Worm (Caenorhabditis elegans): Measurements from ENCODE around the gene C18D11.9.

The C18D11.9 gene

DNA sequence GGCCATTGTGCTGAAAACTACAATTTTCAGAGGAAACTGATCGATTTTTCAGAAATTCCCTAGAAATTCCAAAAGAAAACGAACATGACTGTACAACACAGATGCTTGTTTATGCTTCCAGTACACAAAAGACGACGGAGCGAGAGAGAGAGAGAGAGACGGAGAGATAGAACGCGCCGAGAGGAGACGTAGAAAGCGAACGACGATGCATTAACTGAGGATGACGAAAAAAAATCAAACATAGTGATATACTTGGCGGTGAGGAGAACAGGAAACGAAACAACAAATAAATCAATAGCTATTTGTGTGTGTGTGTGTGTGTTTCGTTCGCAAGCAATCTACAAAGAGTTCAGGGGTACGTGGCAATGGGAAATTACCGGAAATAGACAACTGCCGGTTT is 25.9 kb downstream of the C18D11.9 start (continued):
- TF ChIP-seq madf-5 (GFP tag; IDR thresholded peaks at IDR 0.05) = no peak
- TF ChIP-seq nhr-102 (tag; optimal IDR thresholded peaks at IDR 0.05) = peak; percentile 15
- TF ChIP-seq hmg-1.1 (GFP tag; IDR thresholded peaks at IDR 0.05) = peak; percentile 9; the same call in 1 of the 2 replicates
- peak; percentile 55 for TF ChIP-seq nhr-28 (tag; optimal IDR thresholded peaks at IDR 0.05)
- TF ChIP-seq dmd-6 (GFP tag; IDR thresholded peaks at IDR 0.05) = no peak
- TF ChIP-seq aha-1 (tag) = peak; percentile 62
- TF ChIP-seq ceh-28 (tag; optimal IDR thresholded peaks at IDR 0.05) = peak; percentile 30

- TF ChIP-seq madf-5 (GFP tag; IDR thresholded peaks at IDR 0.05) = no peak
- TF ChIP-seq nhr-42 (GFP tag; IDR thresholded peaks at IDR 0.05) = no peak
- no peak for TF ChIP-seq ctbp-1 (GFP tag; IDR thresholded peaks at IDR 0.05)
- TF ChIP-seq hmg-1.1 (GFP tag; IDR thresholded peaks at IDR 0.05) = peak; percentile 25; the same call in 1 of the 2 replicates
- no peak for TF ChIP-seq nhr-237 (tag; optimal IDR thresholded peaks at IDR 0.05)
- no peak for TF ChIP-seq nhr-77 (tag; optimal IDR thresholded peaks at IDR 0.05)
- TF ChIP-seq ceh-44 (GFP tag; IDR thresholded peaks at IDR 0.05) = no peak
- 0 out of 2 replicates have a peak, but pooled peaks have one; percentile 19 for TF ChIP-seq set-16 (GFP tag; IDR thresholded peaks at IDR 0.05)
- no peak for TF ChIP-seq dmd-9 (GFP tag; IDR thresholded peaks at IDR 0.05)
- TF ChIP-seq unc-62 (GFP tag; optimal IDR thresholded peaks at IDR 0.05 in 1 of 2) = peak in 1 of 2 experiments; percentile 50
- TF ChIP-seq unc-62 (tag; optimal IDR thresholded peaks at IDR 0.05) = no peak
- TF ChIP-seq F44E2.7 (GFP tag; IDR thresholded peaks at IDR 0.05) = no peak
- TF ChIP-seq hif-1 (tag; optimal IDR thresholded peaks at IDR 0.05) = peak in 1 of 2 experiments; percentile 10
- TF ChIP-seq egl-43 (GFP tag; IDR thresholded peaks at IDR 0.05) = no peak
- TF ChIP-seq daf-19 (GFP tag; conservative IDR thresholded peaks at IDR 0.05) = no peak
- peak in 1 of 2 experiments; percentile 51 for TF ChIP-seq lsy-2 (tag; optimal IDR thresholded peaks at IDR 0.05)
- no peak for TF ChIP-seq gei-8 (GFP tag; optimal IDR thresholded peaks at IDR 0.05)
- TF ChIP-seq zfp-2 (tag; optimal IDR thresholded peaks at IDR 0.05) = no peak
- no peak for TF ChIP-seq ceh-28 (tag; optimal IDR thresholded peaks at IDR 0.05)
- no peak for TF ChIP-seq sdz-12 (GFP tag; optimal IDR thresholded peaks at IDR 0.05)
- TF ChIP-seq ceh-32 (tag; optimal IDR thresholded peaks at IDR 0.05; ENCODE audit: poor library complexity) = no peak
- no peak for TF ChIP-seq vab-7 (GFP tag; IDR thresholded peaks at IDR 0.05)
- no peak for TF ChIP-seq Y105C5A.15 (GFP tag; IDR thresholded peaks at IDR 0.05)
- TF ChIP-seq jun-1 (tag; optimal IDR thresholded peaks at IDR 0.05) = no peak
- TF ChIP-seq ZK546.5 (tag; optimal IDR thresholded peaks at IDR 0.05) = no peak
- TF ChIP-seq mep-1 (tag; optimal IDR thresholded peaks at IDR 0.05) = peak; percentile 32
- no peak for TF ChIP-seq daf-16 (GFP tag; optimal IDR thresholded peaks at IDR 0.05)
- TF ChIP-seq daf-16 (tag; optimal IDR thresholded peaks at IDR 0.05) = no peak
- no peak for TF ChIP-seq dpl-1 (GFP tag; optimal IDR thresholded peaks at IDR 0.05)
- TF ChIP-seq nhr-10 (tag; optimal IDR thresholded peaks at IDR 0.05) = no peak
- TF ChIP-seq dmd-6 (GFP tag; IDR thresholded peaks at IDR 0.05) = no peak
- TF ChIP-seq duxl-1 (tag; optimal IDR thresholded peaks at IDR 0.05; ENCODE audit: poor library complexity) = no peak
- TF ChIP-seq F37D6.2 (tag; optimal IDR thresholded peaks at IDR 0.05) = no peak
- peak; percentile 9 for TF ChIP-seq hlh-30 (tag; optimal IDR thresholded peaks at IDR 0.05; ENCODE audit: insufficient read depth)
- no peak for TF ChIP-seq R02D3.7 (tag; optimal IDR thresholded peaks at IDR 0.05)
- no peak for TF ChIP-seq F10B5.3 (tag; optimal IDR thresholded peaks at IDR 0.05)
- TF ChIP-seq ceh-82 (tag; optimal IDR thresholded peaks at IDR 0.05) = no peak
- no peak for TF ChIP-seq ama-1 (optimal IDR thresholded peaks at IDR 0.05)
- no peak for TF ChIP-seq zfp-3 (GFP tag; conservative IDR thresholded peaks at IDR 0.05)
- no peak for TF ChIP-seq lim-7 (GFP tag; IDR thresholded peaks at IDR 0.05)
- TF ChIP-seq rbr-2 (tag; optimal IDR thresholded peaks at IDR 0.05) = no peak
- TF ChIP-seq tag-97 (GFP tag; IDR thresholded peaks at IDR 0.05) = no peak
- TF ChIP-seq ces-1 (GFP tag; optimal IDR thresholded peaks at IDR 0.05) = no peak
- TF ChIP-seq ZK337.2 (GFP tag; IDR thresholded peaks at IDR 0.05) = 0 out of 2 replicates have a peak, but pooled peaks have one; percentile 2
- TF ChIP-seq daf-12 (tag; optimal IDR thresholded peaks at IDR 0.05) = no peak
- no peak for TF ChIP-seq nhr-102 (tag; optimal IDR thresholded peaks at IDR 0.05)
- no peak for TF ChIP-seq T20F7.1 (GFP tag; optimal IDR thresholded peaks at IDR 0.05)
- no peak for TF ChIP-seq zag-1 (tag; optimal IDR thresholded peaks at IDR 0.05)
Measured at ce11 chrIII:11836054-11836453, 27.1 kb downstream of the C18D11.9 start.

Measured in whole organism, L4 larva.